Worm (Caenorhabditis elegans) whole organism, L3 larva: Measurements from ENCODE around the gene F41C3.8.

Experiments used
- R02D3.7 ChIP-seq: fragments of 150-350 bp; optimal IDR thresholded peaks from 2 replicates; lab custom pipeline; 2014; ENCODE audit warnings: missing biosample characterization, missing genetic modification characterization
- ZK546.5 ChIP-seq: sonication (generic microtip); optimal IDR thresholded peaks from 2 replicates; lab custom pipeline; 2017; ENCODE audit warnings: missing biosample characterization, missing genetic modification characterization
- ceh-16 ChIP-seq: sonication (generic microtip); optimal IDR thresholded peaks from 2 replicates; lab custom pipeline; 2017; ENCODE audit warnings: missing biosample characterization, missing genetic modification characterization
- nfya-1 ChIP-seq: sonication (generic microtip); optimal IDR thresholded peaks from 2 replicates; lab custom pipeline; 2017; ENCODE audit warnings: missing genetic modification characterization, mild to moderate bottlenecking, missing compliant biosample characterization, antibody characterized with exemption, moderate library complexity; ENCODE audit not compliant: insufficient read depth
- nhr-237 ChIP-seq: fragments of 150-350 bp; optimal IDR thresholded peaks from 2 replicates; lab custom pipeline; 2014; ENCODE audit warnings: missing biosample characterization, missing genetic modification characterization
- nhr-28 ChIP-seq: fragments of 150-350 bp; optimal IDR thresholded peaks from 2 replicates; lab custom pipeline; 2014; ENCODE audit warnings: missing biosample characterization, missing genetic modification characterization
- unc-62 ChIP-seq: fragments of 150-350 bp; sonication (generic microtip); optimal IDR thresholded peaks from 4 replicates; lab custom pipeline; 2014; ENCODE audit warnings: missing biosample characterization, missing genetic modification reagents, missing genetic modification characterization
- ztf-11 ChIP-seq: fragments of 150-350 bp; optimal IDR thresholded peaks from 2 replicates; lab custom pipeline; 2014; ENCODE audit warnings: missing biosample characterization, missing genetic modification characterization
- ztf-4 ChIP-seq: fragments of 150-350 bp; optimal IDR thresholded peaks from 2 replicates; lab custom pipeline; 2014; ENCODE audit warnings: missing biosample characterization, missing genetic modification characterization

- TF ChIP-seq nhr-28 (tag; lab: Kevin White, UChicago) (no peak), ZK546.5 (tag; lab: Kevin White, UChicago) (no peak), ztf-11 (tag; lab: Kevin White, UChicago) (no peak), nhr-237 (tag; lab: Kevin White, UChicago) (no peak), ceh-16 (tag; lab: Kevin White, UChicago) (no peak), unc-62 (GFP tag; lab: Kevin White, UChicago) (no peak), nfya-1 (no peak), R02D3.7 (tag; lab: Kevin White, UChicago) (no peak), ztf-4 (tag; lab: Kevin White, UChicago) (no peak)
These were observed 40.4 kb upstream of the F41C3.8 start, which contains the start of gene T05A7.3 for ce11 chrII:4675481-4675880.
